Worm (Caenorhabditis elegans): ENCODE data around the gene ZK971.1.

ce11 chrII:10325615-10326232 is 46.3 kb upstream of the ZK971.1 start, which contains the start of gene appg-1:
- no peak for TF ChIP-seq sptf-1 (tag; optimal IDR thresholded peaks at IDR 0.05)
- no peak for TF ChIP-seq blmp-1 (tag; optimal IDR thresholded peaks at IDR 0.05)
- no peak for TF ChIP-seq mdl-1 (tag; optimal IDR thresholded peaks at IDR 0.05)
- no peak for TF ChIP-seq jun-1 (tag; optimal IDR thresholded peaks at IDR 0.05)
- TF ChIP-seq unc-130 (tag; optimal IDR thresholded peaks at IDR 0.05) = no peak
- no peak for TF ChIP-seq lsy-2 (tag; optimal IDR thresholded peaks at IDR 0.05)
